Fruit fly (Drosophila melanogaster): Measurements from ENCODE around the gene Oscillin.

dm6 chr2L:5569503-5569902, 22.6 kb downstream of the Oscillin start:
- TF ChIP-seq CG12605 (GFP tag; IDR thresholded peaks at IDR 0.05) (no peak), Pif1A (GFP tag; optimal IDR thresholded peaks at IDR 0.05) (peak; percentile 30), Pif1B (GFP tag; optimal IDR thresholded peaks at IDR 0.05) (peak; percentile 26)

Data from whole organism, pupa.